Fruit fly (Drosophila melanogaster): ENCODE data around the gene CG46280.

CG46280 gene

dm6 chr3R:12985828-12986530, 44.5 kb downstream of the CG46280 start, which contains the start of gene CG31342 (continued):
- TF ChIP-seq CG16813 (GFP tag; IDR thresholded peaks at IDR 0.05; ENCODE audit: partially characterized antibody) (peak; percentile 58), dmrt11E (tag; optimal IDR thresholded peaks at IDR 0.05) (peak; percentile 54), eyg (GFP tag; optimal IDR thresholded peaks at IDR 0.05) (no peak), NK7.1 (GFP tag; optimal IDR thresholded peaks at IDR 0.05) (no peak), CG11398 (GFP tag; optimal IDR thresholded peaks at IDR 0.05) (no peak), bbx (GFP tag; IDR thresholded peaks at IDR 0.05; ENCODE audit: partially characterized antibody) (peak; percentile 79), sens-2 (GFP tag; IDR thresholded peaks at IDR 0.05) (no peak), CG8924 (tag; optimal IDR thresholded peaks at IDR 0.05) (peak; percentile 59), stwl (tag; optimal IDR thresholded peaks at IDR 0.05) (peak; percentile 69), pan (optimal IDR thresholded peaks at IDR 0.05) (no peak), pan (GFP tag; optimal IDR thresholded peaks at IDR 0.05 in 1 of 2, IDR thresholded peaks at IDR 0.05 in 1 of 2) (peak in 1 of 2 experiments; percentile 20), CG9876 (GFP tag; optimal IDR thresholded peaks at IDR 0.05) (no peak), CG32772 (GFP tag; IDR thresholded peaks at IDR 0.05) (no peak), CG4360 (GFP tag; IDR thresholded peaks at IDR 0.05) (no peak)

- TF ChIP-seq CHES-1-like (GFP tag; optimal IDR thresholded peaks at IDR 0.05), result no peak
- peak; percentile 37 for TF ChIP-seq exex (tag; optimal IDR thresholded peaks at IDR 0.05)
- no peak for TF ChIP-seq CG3163 (GFP tag; optimal IDR thresholded peaks at IDR 0.05)
- peak; percentile 12 for TF ChIP-seq mirr (GFP tag; optimal IDR thresholded peaks at IDR 0.05)
- 0 out of 2 replicates have a peak, but pooled peaks have one; percentile 20 for TF ChIP-seq CG14014 (GFP tag; IDR thresholded peaks at IDR 0.05)
- peak; percentile 8; the same call in 1 of the 2 replicates for TF ChIP-seq amos (GFP tag; IDR thresholded peaks at IDR 0.05; ENCODE audit: partially characterized antibody)
- 0 out of 3 replicates have a peak, but pooled peaks have one; percentile 16 for TF ChIP-seq otp (GFP tag; IDR thresholded peaks at IDR 0.05)
- peak; percentile 64 for TF ChIP-seq cg (GFP tag; optimal IDR thresholded peaks at IDR 0.05)
- peak; percentile 60 for TF ChIP-seq slbo (GFP tag; IDR thresholded peaks at IDR 0.05)
- TF ChIP-seq row (GFP tag; IDR thresholded peaks at IDR 0.05), result peak; percentile 55; the same call in 2 of the 3 replicates
- TF ChIP-seq CG13287 (GFP tag; IDR thresholded peaks at IDR 0.05; ENCODE audit: partially characterized antibody), result peak; percentile 5; the same call in 1 of the 2 replicates
- peak; percentile 42; the same call in 1 of the 2 replicates for TF ChIP-seq bbx (GFP tag; IDR thresholded peaks at IDR 0.05; ENCODE audit: partially characterized antibody)
- peak in 1 of 2 experiments; percentile 85 for TF ChIP-seq Pdp1 (GFP tag; optimal IDR thresholded peaks at IDR 0.05)
- TF ChIP-seq CG3281 (GFP tag; optimal IDR thresholded peaks at IDR 0.05), result peak; percentile 22
- peak; percentile 51; the same call in 1 of the 4 replicates for TF ChIP-seq chinmo (GFP tag; IDR thresholded peaks at IDR 0.05; ENCODE audit: partially characterized antibody)
- no peak for TF ChIP-seq ind (GFP tag; optimal IDR thresholded peaks at IDR 0.05)
- peak; percentile 39 for TF ChIP-seq CG13624 (GFP tag; optimal IDR thresholded peaks at IDR 0.05)
- peak; percentile 27; the same call in 1 of the 3 replicates for TF ChIP-seq CG34422 (GFP tag; IDR thresholded peaks at IDR 0.05)
- TF ChIP-seq CG12942 (GFP tag; optimal IDR thresholded peaks at IDR 0.05), result no peak
- peak; percentile 41; the same call in 1 of the 2 replicates for TF ChIP-seq CG32532 (GFP tag; IDR thresholded peaks at IDR 0.05)
- no peak for TF ChIP-seq PHDP (tag; optimal IDR thresholded peaks at IDR 0.05)
- peak; percentile 13 for TF ChIP-seq CG12391 (tag; optimal IDR thresholded peaks at IDR 0.05)
- peak; percentile 51; the same call in 1 of the 2 replicates for TF ChIP-seq CG9932 (GFP tag; IDR thresholded peaks at IDR 0.05)
- TF ChIP-seq CG11696 (GFP tag; IDR thresholded peaks at IDR 0.05), result 0 out of 2 replicates have a peak, but pooled peaks have one; percentile 4
- no peak for TF ChIP-seq Hr78 (GFP tag; optimal IDR thresholded peaks at IDR 0.05)
- peak; percentile 61 for TF ChIP-seq sens (GFP tag)
- TF ChIP-seq lilli (GFP tag; optimal IDR thresholded peaks at IDR 0.05), result peak; percentile 10
- TF ChIP-seq CG2120 (GFP tag; optimal IDR thresholded peaks at IDR 0.05), result peak; percentile 37
- peak; percentile 28; the same call in 1 of the 2 replicates for TF ChIP-seq Drgx (GFP tag; IDR thresholded peaks at IDR 0.05)
- TF ChIP-seq Dbx (GFP tag; IDR thresholded peaks at IDR 0.05), result no peak
- TF ChIP-seq Rfx (GFP tag; IDR thresholded peaks at IDR 0.05), result peak; percentile 49
- TF ChIP-seq CG10543 (GFP tag; optimal IDR thresholded peaks at IDR 0.05), result peak; percentile 29
- TF ChIP-seq grau (tag; optimal IDR thresholded peaks at IDR 0.05), result peak; percentile 96
- TF ChIP-seq gem (tag; optimal IDR thresholded peaks at IDR 0.05), result peak; percentile 30
These were observed 47.4 kb downstream of the CG46280 start for dm6 chr3R:12982982-12983633.

Data from whole organism, embryonic.